Fruit fly (Drosophila melanogaster): Measurements from ENCODE around the gene CG5937.

CG5937 gene

dm6 chrX:6092235-6092634 is 52.4 kb downstream of the CG5937 start:
- TF ChIP-seq pad (GFP tag; optimal IDR thresholded peaks at IDR 0.05) (no peak), ovo (GFP tag; optimal IDR thresholded peaks at IDR 0.05) (no peak), CG11617 (GFP tag; optimal IDR thresholded peaks at IDR 0.05) (no peak), CG12768 (GFP tag; optimal IDR thresholded peaks at IDR 0.05) (no peak), CG14711 (tag; optimal IDR thresholded peaks at IDR 0.05) (peak; percentile 26), Clk (GFP tag; optimal IDR thresholded peaks at IDR 0.05) (no peak), CG1620 (GFP tag; optimal IDR thresholded peaks at IDR 0.05) (no peak), Crg-1 (GFP tag; optimal IDR thresholded peaks at IDR 0.05) (no peak), toe (GFP tag; optimal IDR thresholded peaks at IDR 0.05) (peak; percentile 8), tj (GFP tag; optimal IDR thresholded peaks at IDR 0.05) (no peak), cic (GFP tag; optimal IDR thresholded peaks at IDR 0.05) (peak; percentile 20), kay (GFP tag; ENCODE audit: borderline replicate concordance) (no peak), CG33017 (tag; optimal IDR thresholded peaks at IDR 0.05) (no peak), CG7045 (GFP tag; optimal IDR thresholded peaks at IDR 0.05) (no peak), bab1 (GFP tag; optimal IDR thresholded peaks at IDR 0.05) (no peak), cnc (optimal IDR thresholded peaks at IDR 0.05) (no peak), CG7101 (tag; optimal IDR thresholded peaks at IDR 0.05) (peak; percentile 1), Hr96 (GFP tag; optimal IDR thresholded peaks at IDR 0.05) (no peak), Mnt (GFP tag; optimal IDR thresholded peaks at IDR 0.05) (no peak), CG5204 (GFP tag; optimal IDR thresholded peaks at IDR 0.05) (no peak)

dm6 chrX:6094078-6094477 is 54.3 kb downstream of the CG5937 start:
- TF ChIP-seq ovo (GFP tag; optimal IDR thresholded peaks at IDR 0.05) (no peak), CG11617 (GFP tag; optimal IDR thresholded peaks at IDR 0.05) (no peak), pad (GFP tag; optimal IDR thresholded peaks at IDR 0.05) (no peak), CG33017 (tag; optimal IDR thresholded peaks at IDR 0.05) (no peak), Hr96 (GFP tag; optimal IDR thresholded peaks at IDR 0.05) (no peak), CG5204 (GFP tag; optimal IDR thresholded peaks at IDR 0.05) (no peak), Mnt (GFP tag; optimal IDR thresholded peaks at IDR 0.05) (no peak), Clk (GFP tag; optimal IDR thresholded peaks at IDR 0.05) (no peak)

dm6 chrX:6094599-6094998 is 54.8 kb downstream of the CG5937 start:
- TF ChIP-seq tj (GFP tag; optimal IDR thresholded peaks at IDR 0.05) (peak; percentile 16), CG11617 (GFP tag; optimal IDR thresholded peaks at IDR 0.05) (no peak), bab1 (GFP tag; optimal IDR thresholded peaks at IDR 0.05) (no peak)

- TF ChIP-seq kay (GFP tag; ENCODE audit: borderline replicate concordance) (no peak), Hr96 (GFP tag; optimal IDR thresholded peaks at IDR 0.05) (peak; percentile 67), CG11617 (GFP tag; optimal IDR thresholded peaks at IDR 0.05) (peak; percentile 34), CG7101 (tag; optimal IDR thresholded peaks at IDR 0.05) (peak; percentile 43), CG7045 (GFP tag; optimal IDR thresholded peaks at IDR 0.05) (no peak), CG14711 (tag; optimal IDR thresholded peaks at IDR 0.05) (peak; percentile 36)
Measured at dm6 chrX:6097578-6097977, 57.8 kb downstream of the CG5937 start.
